Worm (Caenorhabditis elegans): ENCODE measurements around the gene T01G5.8.

DNA sequence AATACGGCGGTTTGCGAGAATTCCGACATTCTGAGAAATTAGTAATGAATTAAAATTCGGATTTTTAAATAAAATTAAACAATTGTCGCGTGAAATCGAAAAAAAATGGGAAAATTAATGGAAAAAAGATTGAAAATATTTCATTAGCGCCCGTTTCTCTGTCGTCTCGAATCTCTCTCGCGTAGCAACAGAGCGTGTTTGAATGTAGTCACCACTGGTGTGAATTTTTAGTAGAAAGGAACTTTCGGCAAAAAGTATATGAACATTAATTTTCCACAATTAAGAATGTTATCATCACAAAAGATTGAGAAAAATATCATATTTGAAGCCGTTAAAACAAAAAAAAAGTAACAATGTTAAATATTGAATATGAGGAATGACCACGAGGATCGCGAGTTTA is 20.7 kb downstream of the T01G5.8 start, which contains the start of gene aipl-1:
- TF ChIP-seq peb-1 (tag; optimal IDR thresholded peaks at IDR 0.05) (no peak), lin-11 (tag; optimal IDR thresholded peaks at IDR 0.05) (no peak), lin-13 (GFP tag; optimal IDR thresholded peaks at IDR 0.05) (peak; percentile 83), ceh-82 (tag; optimal IDR thresholded peaks at IDR 0.05) (peak; percentile 52), elt-1 (tag; optimal IDR thresholded peaks at IDR 0.05) (no peak), lsy-2 (tag; optimal IDR thresholded peaks at IDR 0.05) (peak in 1 of 2 experiments; percentile 87), mdl-1 (tag; optimal IDR thresholded peaks at IDR 0.05) (no peak), nhr-237 (tag; optimal IDR thresholded peaks at IDR 0.05) (no peak), ZK546.5 (tag; optimal IDR thresholded peaks at IDR 0.05) (no peak), sma-3 (GFP tag; optimal IDR thresholded peaks at IDR 0.05) (peak; percentile 63), ztf-11 (tag; optimal IDR thresholded peaks at IDR 0.05) (no peak), skn-1 (tag; optimal IDR thresholded peaks at IDR 0.05) (no peak), nhr-11 (tag; optimal IDR thresholded peaks at IDR 0.05) (no peak)

Measured in whole organism, L2 larva.